Worm (Caenorhabditis elegans): Measurements from ENCODE around the gene Y58A7A.5.
A peak's percentile ranks its signal among the peaks of the same experiment; 100 is the strongest.

DNA sequence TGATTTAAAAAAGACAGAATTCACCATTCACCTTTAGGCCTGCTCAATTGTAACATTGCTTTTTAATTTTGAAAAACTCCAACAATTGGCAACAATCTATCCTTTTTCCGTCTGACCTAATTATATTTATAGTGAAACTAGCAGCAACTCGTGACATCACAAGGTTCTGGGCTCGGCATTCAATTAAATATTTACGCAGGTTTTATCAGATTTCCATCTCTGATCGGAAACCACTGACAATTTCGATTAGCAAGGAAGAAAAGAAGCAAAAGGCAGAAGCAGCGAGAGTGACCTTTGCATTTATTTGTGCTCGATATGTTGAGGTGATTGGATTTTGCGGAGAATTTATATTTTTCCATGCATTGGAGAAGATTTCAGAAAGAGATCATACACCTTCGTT is 3.6 kb upstream of the Y58A7A.5 start:
- TF ChIP-seq elt-1 (tag; optimal IDR thresholded peaks at IDR 0.05) (no peak), ama-1 (optimal IDR thresholded peaks at IDR 0.05) (no peak), elt-3 (tag; optimal IDR thresholded peaks at IDR 0.05) (no peak), ceh-82 (tag; optimal IDR thresholded peaks at IDR 0.05) (no peak), skn-1 (tag; optimal IDR thresholded peaks at IDR 0.05) (no peak), R02D3.7 (tag; optimal IDR thresholded peaks at IDR 0.05) (no peak), lsy-2 (tag; optimal IDR thresholded peaks at IDR 0.05) (peak in 1 of 2 experiments; percentile 12), alr-1 (tag; optimal IDR thresholded peaks at IDR 0.05) (no peak)

Measured in whole organism, L2 larva.